Fruit fly (Drosophila melanogaster) whole organism, embryonic: ENCODE results near the gene nmdyn-D6.

Experiments
- Antp ChIP-seq: fragments of 200-800 bp; sonication (Bioruptor generic); optimal IDR thresholded peaks from 3 replicates; lab custom pipeline; 2016; ENCODE audit warnings: missing biosample characterization, missing genetic modification characterization
- BEAF-32 ChIP-seq: fragments of 200-800 bp; sonication (Bioruptor generic); optimal IDR thresholded peaks from 3 replicates; lab custom pipeline; 2017; ENCODE audit warnings: missing biosample characterization, missing genetic modification characterization, mild to moderate bottlenecking, moderate library complexity, missing genetic modification reagents
- CG10321 ChIP-seq: fragments of 200-800 bp; sonication (Bioruptor generic); IDR thresholded peaks from 2 replicates; pipeline ENCODE4 v1.3.6; 2022; ENCODE audit warnings: missing biosample characterization, missing genetic modification characterization
- CG10462 ChIP-seq: fragments of 200-800 bp; sonication (Bioruptor generic); optimal IDR thresholded peaks from 2 replicates; lab custom pipeline; 2016; ENCODE audit warnings: missing biosample characterization, missing genetic modification characterization
- CG11696 ChIP-seq: fragments of 200-800 bp; sonication (Bioruptor generic); IDR thresholded peaks from 2 replicates; pipeline ENCODE4 v1.3.6; 2022; ENCODE audit warnings: missing biosample characterization, missing genetic modification characterization
- CG13894 ChIP-seq: fragments of 200-800 bp; sonication (Bioruptor generic); optimal IDR thresholded peaks from 3 replicates; lab custom pipeline; 2018; ENCODE audit warnings: missing biosample characterization, mild to moderate bottlenecking, missing genetic modification characterization, moderate library complexity
- CG14441 ChIP-seq: fragments of 200-800 bp; sonication (Bioruptor generic); IDR thresholded peaks from 2 replicates; pipeline ENCODE4 v1.3.6; 2022; ENCODE audit warnings: missing biosample characterization, missing genetic modification characterization
- CG15479 ChIP-seq: fragments of 200-800 bp; sonication (Bioruptor generic); optimal IDR thresholded peaks from 3 replicates; lab custom pipeline; 2019; ENCODE audit warnings: missing biosample characterization, mild to moderate bottlenecking, missing genetic modification characterization, moderate library complexity
- CG17328 ChIP-seq: fragments of 200-800 bp; sonication (Bioruptor generic); IDR thresholded peaks from 2 replicates; pipeline ENCODE4 v1.3.6; 2022; ENCODE audit warnings: missing biosample characterization, missing genetic modification characterization
- CG17385 ChIP-seq: fragments of 200-800 bp; sonication (Bioruptor generic); optimal IDR thresholded peaks from 3 replicates; lab custom pipeline; 2018; ENCODE audit warnings: missing biosample characterization, mild to moderate bottlenecking, missing genetic modification characterization
- CG32772 ChIP-seq: fragments of 200-800 bp; sonication (Bioruptor generic); IDR thresholded peaks from 2 replicates; pipeline ENCODE4 v1.3.6; 2022; ENCODE audit warnings: missing biosample characterization, missing genetic modification characterization
- CG3847 ChIP-seq: fragments of 200-800 bp; sonication (Bioruptor generic); IDR thresholded peaks from 2 replicates; pipeline ENCODE4 v1.3.6; 2022; ENCODE audit warnings: missing biosample characterization, missing genetic modification characterization
- CG5953 ChIP-seq: fragments of 200-800 bp; sonication (Bioruptor generic); IDR thresholded peaks from 2 replicates; pipeline ENCODE4 v1.3.6; 2022; ENCODE audit warnings: missing biosample characterization, missing genetic modification characterization
- CG6689 ChIP-seq: fragments of 200-800 bp; sonication (Bioruptor generic); IDR thresholded peaks from 2 replicates; pipeline ENCODE4 v1.3.6; 2022; ENCODE audit warnings: missing biosample characterization, missing genetic modification characterization
- CG6854 ChIP-seq: fragments of 200-800 bp; sonication (Bioruptor generic); optimal IDR thresholded peaks from 3 replicates; lab custom pipeline; 2017; ENCODE audit warnings: missing biosample characterization, mild to moderate bottlenecking, missing genetic modification characterization
- CG7987 ChIP-seq: fragments of 200-800 bp; sonication (Bioruptor generic); optimal IDR thresholded peaks from 2 replicates; lab custom pipeline; 2018; ENCODE audit warnings: missing biosample characterization, mild to moderate bottlenecking, missing genetic modification characterization, moderate library complexity
- CG9727 ChIP-seq: fragments of 200-800 bp; sonication (Bioruptor generic); optimal IDR thresholded peaks from 3 replicates; lab custom pipeline; 2017; ENCODE audit warnings: missing biosample characterization, mild to moderate bottlenecking, missing genetic modification characterization
- Dfd ChIP-seq, 2 experiments: fragments of >200 bp; optimal IDR thresholded peaks; 2 replicates each; lab custom pipeline; 2017; ENCODE audit warnings: missing biosample characterization in 2 of 2, missing genetic modification characterization in 2 of 2
- HHEX ChIP-seq: fragments of 200-800 bp; sonication (Bioruptor generic); optimal IDR thresholded peaks from 3 replicates; lab custom pipeline; 2017; ENCODE audit warnings: missing biosample characterization, mild to moderate bottlenecking, missing genetic modification characterization, missing genetic modification reagents
- HLHmδ ChIP-seq: fragments of 200-800 bp; sonication (Bioruptor generic); optimal IDR thresholded peaks from 2 replicates; lab custom pipeline; 2018; ENCODE audit warnings: missing biosample characterization, mild to moderate bottlenecking, missing genetic modification characterization, moderate library complexity
- Hey ChIP-seq: fragments of 200-800 bp; sonication (Bioruptor generic); optimal IDR thresholded peaks from 3 replicates; lab custom pipeline; 2018; ENCODE audit warnings: missing biosample characterization, mild to moderate bottlenecking, missing genetic modification characterization
- HmgD ChIP-seq: fragments of 200-800 bp; sonication (Bioruptor generic); optimal IDR thresholded peaks from 3 replicates; lab custom pipeline; 2016; ENCODE audit warnings: missing biosample characterization, missing genetic modification characterization
- Hmr ChIP-seq: fragments of 200-800 bp; sonication (Bioruptor generic); optimal IDR thresholded peaks from 3 replicates; lab custom pipeline; 2017; ENCODE audit warnings: mild to moderate bottlenecking, missing biosample characterization, missing genetic modification reagents, missing genetic modification characterization
- Hr78 ChIP-seq, 2 experiments: fragments of 200-800 bp in 1 of 2; fragments of >200 bp in 1 of 2; sonication (Bioruptor generic) in 1 of 2; optimal IDR thresholded peaks; 2 replicates each; lab custom pipeline; 2017 to 2019; ENCODE audit warnings: missing biosample characterization in 2 of 2, missing genetic modification characterization in 2 of 2, mild to moderate bottlenecking in 1 of 2, moderate library complexity in 1 of 2
- Lpt ChIP-seq: fragments of >200 bp; optimal IDR thresholded peaks from 2 replicates; lab custom pipeline; 2018; ENCODE audit warnings: missing biosample characterization, missing genetic modification characterization
- Oaz ChIP-seq: fragments of 200-800 bp; sonication (Bioruptor generic); IDR thresholded peaks from 2 replicates; pipeline ENCODE4 v1.3.6; 2022; ENCODE audit warnings: missing biosample characterization, missing genetic modification characterization
- Sin3A ChIP-seq: fragments of >200 bp; optimal IDR thresholded peaks from 2 replicates; lab custom pipeline; 2018
- Sry-δ ChIP-seq: fragments of 200-800 bp; sonication (Bioruptor generic); optimal IDR thresholded peaks from 2 replicates; lab custom pipeline; 2016; ENCODE audit warnings: missing biosample characterization, missing genetic modification characterization
- ap ChIP-seq: fragments of 200-800 bp; sonication (Bioruptor generic); IDR thresholded peaks from 2 replicates; pipeline ENCODE4 v1.3.6; 2022; ENCODE audit warnings: missing biosample characterization, missing genetic modification characterization
- bcd ChIP-seq: fragments of 200-800 bp; sonication (Bioruptor generic); optimal IDR thresholded peaks from 2 replicates; lab custom pipeline; 2017; ENCODE audit warnings: missing biosample characterization, mild to moderate bottlenecking, missing genetic modification characterization
- bigmax ChIP-seq: fragments of 200-800 bp; sonication (Bioruptor generic); optimal IDR thresholded peaks from 2 replicates; lab custom pipeline; 2018; ENCODE audit warnings: missing biosample characterization, mild to moderate bottlenecking, missing genetic modification characterization
- br ChIP-seq: fragments of >200 bp; optimal IDR thresholded peaks from 2 replicates; lab custom pipeline; 2017
- cg ChIP-seq: fragments of 200-800 bp; sonication (Bioruptor generic); optimal IDR thresholded peaks from 3 replicates; lab custom pipeline; 2019; ENCODE audit warnings: missing biosample characterization, mild to moderate bottlenecking, missing genetic modification characterization, moderate library complexity
- chinmo ChIP-seq: fragments of 200-800 bp; sonication (Bioruptor generic); IDR thresholded peaks from 4 replicates; pipeline ENCODE4 v1.3.6; 2022; ENCODE audit warnings: missing biosample characterization, missing genetic modification characterization; ENCODE audit not compliant: partially characterized antibody
- corto ChIP-seq: fragments of 200-800 bp; sonication (Bioruptor generic); optimal IDR thresholded peaks from 2 replicates; lab custom pipeline; 2016; ENCODE audit warnings: missing biosample characterization, mild to moderate bottlenecking, missing genetic modification characterization, moderate library complexity
- crc ChIP-seq: fragments of 200-800 bp; sonication (Bioruptor generic); optimal IDR thresholded peaks from 2 replicates; lab custom pipeline; 2016; ENCODE audit warnings: missing biosample characterization, missing genetic modification characterization
- da ChIP-seq: fragments of 200-800 bp; sonication (Bioruptor generic); optimal IDR thresholded peaks from 2 replicates; lab custom pipeline; 2016; ENCODE audit warnings: missing biosample characterization, missing genetic modification characterization
- emc ChIP-seq: fragments of 200-800 bp; sonication (Bioruptor generic); optimal IDR thresholded peaks from 2 replicates; lab custom pipeline; 2016; ENCODE audit warnings: missing biosample characterization, missing genetic modification characterization
- eyg ChIP-seq: fragments of 200-800 bp; sonication (Bioruptor generic); optimal IDR thresholded peaks from 3 replicates; lab custom pipeline; 2016; ENCODE audit warnings: missing biosample characterization, missing genetic modification characterization
- gcm2 ChIP-seq: fragments of 200-800 bp; sonication (Bioruptor generic); optimal IDR thresholded peaks from 2 replicates; lab custom pipeline; 2016; ENCODE audit warnings: missing biosample characterization, missing genetic modification characterization
- gro ChIP-seq: fragments of 200-800 bp; sonication (Bioruptor generic); optimal IDR thresholded peaks from 2 replicates; lab custom pipeline; 2016; ENCODE audit warnings: missing biosample characterization, missing genetic modification characterization
- hkb ChIP-seq, 2 experiments: fragments of 200-800 bp in 1 of 2; fragments of >200 bp in 1 of 2; sonication (Bioruptor generic) in 1 of 2; IDR thresholded peaks in 1 of 2; optimal IDR thresholded peaks in 1 of 2; 2 replicates each; pipeline versions ENCODE4 v1.3.6 to Lab custom; 2017 to 2022; ENCODE audit warnings: missing biosample characterization in 1 of 2, missing genetic modification characterization in 1 of 2
- ind ChIP-seq: fragments of 200-800 bp; sonication (Bioruptor generic); optimal IDR thresholded peaks from 3 replicates; lab custom pipeline; 2016; ENCODE audit warnings: missing biosample characterization, missing genetic modification characterization
- jumu ChIP-seq: fragments of 200-800 bp; sonication (Bioruptor generic); optimal IDR thresholded peaks from 3 replicates; lab custom pipeline; 2016; ENCODE audit warnings: missing biosample characterization, missing genetic modification characterization
- lola ChIP-seq, 3 experiments: fragments of >200 bp in 2 of 3; fragments of 200-800 bp in 1 of 3; sonication (Bioruptor generic) in 1 of 3; optimal IDR thresholded peaks; 2 replicates each; lab custom pipeline; 2017 to 2019; ENCODE audit warnings: missing biosample characterization in 3 of 3, missing genetic modification characterization in 3 of 3, mild to moderate bottlenecking in 1 of 3, moderate library complexity in 1 of 3
- luna ChIP-seq: fragments of 200-800 bp; sonication (Bioruptor generic); optimal IDR thresholded peaks from 2 replicates; lab custom pipeline; 2016; ENCODE audit warnings: missing biosample characterization, missing genetic modification characterization
- pb ChIP-seq: fragments of 200-800 bp; sonication (Bioruptor generic); optimal IDR thresholded peaks from 3 replicates; lab custom pipeline; 2016; ENCODE audit warnings: missing biosample characterization, missing genetic modification characterization
- sens ChIP-seq: fragments of 200-800 bp; sonication (Bioruptor generic); peaks from one replicate; lab custom pipeline; 2016; ENCODE audit warnings: missing biosample characterization, missing genetic modification characterization
- twi ChIP-seq: fragments of 200-800 bp; optimal IDR thresholded peaks from 2 replicates; lab custom pipeline; 2019; ENCODE audit warnings: missing biosample characterization, mild to moderate bottlenecking, missing genetic modification characterization, moderate library complexity
- wdn ChIP-seq: fragments of 200-800 bp; sonication (Bioruptor generic); IDR thresholded peaks from 2 replicates; pipeline ENCODE4 v1.3.6; 2022; ENCODE audit warnings: missing biosample characterization, missing genetic modification characterization
- z ChIP-seq: fragments of 200-800 bp; sonication (Bioruptor generic); IDR thresholded peaks from 3 replicates; pipeline ENCODE4 v1.3.6; 2022; ENCODE audit warnings: missing biosample characterization, missing genetic modification characterization
- zen ChIP-seq: fragments of 200-800 bp; sonication (Bioruptor generic); optimal IDR thresholded peaks from 3 replicates; lab custom pipeline; 2018; ENCODE audit warnings: missing biosample characterization, mild to moderate bottlenecking, missing genetic modification characterization, moderate library complexity

The nmdyn-D6 gene

dm6 chrX:14633168-14633567 lies 49.7 kb downstream of the nmdyn-D6 start (continued):
- TF ChIP-seq Hey = no peak
- TF ChIP-seq CG7987 = peak; percentile 63
- TF ChIP-seq pb (GFP tag; lab: Kevin White, UChicago) = peak; percentile 5
- no peak for TF ChIP-seq gro (GFP tag; lab: Kevin White, UChicago)
- no peak for TF ChIP-seq CG3847 (GFP tag; lab: Robert Waterston, UW)
- TF ChIP-seq da (GFP tag; lab: Kevin White, UChicago) = no peak
- no peak for TF ChIP-seq gcm2 (GFP tag; lab: Kevin White, UChicago)
- TF ChIP-seq HLHmδ (GFP tag; lab: Kevin White, UChicago) = no peak
- TF ChIP-seq CG9727 (GFP tag; lab: Kevin White, UChicago) = peak; percentile 58
- TF ChIP-seq eyg (GFP tag; lab: Kevin White, UChicago) = no peak
- TF ChIP-seq Oaz (GFP tag; lab: Robert Waterston, UW) = no peak
- TF ChIP-seq ap (GFP tag; lab: Robert Waterston, UW) = no peak
- no peak for TF ChIP-seq corto (GFP tag; lab: Kevin White, UChicago)
- no peak for TF ChIP-seq CG13894 (tag; lab: Kevin White, UChicago)
- TF ChIP-seq luna (GFP tag; lab: Kevin White, UChicago) = no peak
- no peak for TF ChIP-seq CG11696
- TF ChIP-seq CG10321 = no peak
- TF ChIP-seq zen (tag; lab: Kevin White, UChicago) = peak; percentile 41
- TF ChIP-seq chinmo (GFP tag; lab: Robert Waterston, UW) = no peak
- TF ChIP-seq Antp (GFP tag; lab: Kevin White, UChicago) = peak; percentile 31
- peak; percentile 28 for TF ChIP-seq CG10462 (GFP tag; lab: Kevin White, UChicago)
- TF ChIP-seq HHEX (GFP tag; lab: Kevin White, UChicago) = peak; percentile 35
- no peak for TF ChIP-seq Hr78 (GFP tag; optimal IDR thresholded peaks at IDR 0.05; lab: Kevin White, UChicago)
- no peak for TF ChIP-seq emc
- no peak for TF ChIP-seq Dfd (GFP tag; optimal IDR thresholded peaks at IDR 0.05; lab: Kevin White, UChicago)
- TF ChIP-seq bcd (GFP tag; lab: Kevin White, UChicago) = peak; percentile 43
- no peak for TF ChIP-seq wdn (GFP tag; lab: Robert Waterston, UW)
- TF ChIP-seq crc (GFP tag; lab: Kevin White, UChicago) = peak; percentile 7
- peak; percentile 58 for TF ChIP-seq CG6689 (GFP tag; lab: Robert Waterston, UW)
- no peak for TF ChIP-seq cg (GFP tag; lab: Kevin White, UChicago)
- no peak for TF ChIP-seq Sin3A (lab: Kevin White, UChicago)
- TF ChIP-seq bigmax (GFP tag; lab: Kevin White, UChicago) = no peak
- TF ChIP-seq ind (GFP tag; lab: Kevin White, UChicago) = peak; percentile 19
- TF ChIP-seq lola (GFP tag; optimal IDR thresholded peaks at IDR 0.05; lab: Kevin White, UChicago) = peak in 1 of 3 experiments; percentile 64
- TF ChIP-seq twi (tag; lab: Kevin White, UChicago) = no peak
- no peak for TF ChIP-seq CG15479
- peak; percentile 48; the same call in 1 of the 2 replicates for TF ChIP-seq CG17328 (GFP tag; lab: Robert Waterston, UW)
- TF ChIP-seq jumu (GFP tag; lab: Kevin White, UChicago) = peak; percentile 28
- peak; percentile 62; the same call in 1 of the 2 replicates for TF ChIP-seq CG32772 (GFP tag; lab: Robert Waterston, UW)
- no peak for TF ChIP-seq CG6854 (GFP tag; lab: Kevin White, UChicago)
- peak; percentile 65 for TF ChIP-seq Hmr
- TF ChIP-seq BEAF-32 = no peak
- no peak for TF ChIP-seq CG14441
- 0 out of 3 replicates have a peak, but pooled peaks have one; percentile 23 for TF ChIP-seq z (GFP tag; lab: Robert Waterston, UW)
- no peak for TF ChIP-seq Lpt (GFP tag; lab: Kevin White, UChicago)
- TF ChIP-seq hkb (optimal IDR thresholded peaks at IDR 0.05; lab: Kevin White, UChicago) = no peak
- peak; percentile 64 for TF ChIP-seq hkb (GFP tag; IDR thresholded peaks at IDR 0.05; lab: Robert Waterston, UW)
- TF ChIP-seq HmgD (GFP tag; lab: Kevin White, UChicago) = no peak
- peak; percentile 22 for TF ChIP-seq Sry-δ (GFP tag; lab: Kevin White, UChicago)
- no peak for TF ChIP-seq CG5953
- TF ChIP-seq br = no peak
- TF ChIP-seq sens = peak; percentile 95
- TF ChIP-seq CG17385 (GFP tag; lab: Kevin White, UChicago) = peak; percentile 45
